Worm (Caenorhabditis elegans): ENCODE measurements around the gene cdr-6.

The cdr-6 gene

ce11 chrV:12397545-12397944 is 16.0 kb downstream of the cdr-6 start, which contains the start of gene K01D12.5:
Gene K01D12.5 (plus strand): TSS chrV:12397845.
- TF ChIP-seq elt-4 (tag; optimal IDR thresholded peaks at IDR 0.05) (no peak), ceh-19 (GFP tag; optimal IDR thresholded peaks at IDR 0.05) (no peak), nhr-232 (tag; optimal IDR thresholded peaks at IDR 0.05) (no peak), ceh-9 (tag; optimal IDR thresholded peaks at IDR 0.05) (no peak), pat-9 (tag; optimal IDR thresholded peaks at IDR 0.05) (no peak)

ce11 chrV:12395699-12396098 is 17.8 kb downstream of the cdr-6 start, which contains the start of gene twk-14:
Gene twk-14 (minus strand): TSS chrV:12395706.
- TF ChIP-seq ceh-18 (tag; optimal IDR thresholded peaks at IDR 0.05), result no peak
- no peak for TF ChIP-seq elt-2 (tag; optimal IDR thresholded peaks at IDR 0.05)
- TF ChIP-seq nfya-1 (tag; optimal IDR thresholded peaks at IDR 0.05), result no peak
- TF ChIP-seq ceh-45 (GFP tag; IDR thresholded peaks at IDR 0.05), result no peak
- TF ChIP-seq odd-2 (tag; optimal IDR thresholded peaks at IDR 0.05), result no peak
- no peak for TF ChIP-seq ceh-2 (tag; optimal IDR thresholded peaks at IDR 0.05)
- TF ChIP-seq eyg-1 (tag; optimal IDR thresholded peaks at IDR 0.05), result no peak
- no peak for TF ChIP-seq rnt-1 (tag; optimal IDR thresholded peaks at IDR 0.05)
- TF ChIP-seq mec-3 (tag; optimal IDR thresholded peaks at IDR 0.05; ENCODE audit: borderline replicate concordance), result no peak
- TF ChIP-seq sox-4 (tag; optimal IDR thresholded peaks at IDR 0.05), result no peak
- no peak for TF ChIP-seq pha-4 (tag; optimal IDR thresholded peaks at IDR 0.05)
- no peak for TF ChIP-seq K09A11.1 (tag; optimal IDR thresholded peaks at IDR 0.05; ENCODE audit: insufficient read depth)
- no peak for TF ChIP-seq hlh-13 (GFP tag; optimal IDR thresholded peaks at IDR 0.05)
- no peak for TF ChIP-seq lin-11 (tag; optimal IDR thresholded peaks at IDR 0.05)
- no peak for TF ChIP-seq Y22D7AL.16 (tag; optimal IDR thresholded peaks at IDR 0.05)
- no peak for TF ChIP-seq pros-1 (tag; optimal IDR thresholded peaks at IDR 0.05)
- no peak for TF ChIP-seq nhr-11 (tag; optimal IDR thresholded peaks at IDR 0.05)
- no peak for TF ChIP-seq lim-6 (tag; optimal IDR thresholded peaks at IDR 0.05)

ce11 chrV:12386154-12386553 is 27.3 kb downstream of the cdr-6 start, which contains the start of gene K01D12.15:
Gene K01D12.15 (plus strand): TSS chrV:12386454.
- no peak for TF ChIP-seq sdc-2 (tag; optimal IDR thresholded peaks at IDR 0.05)
- TF ChIP-seq elt-2 (tag; optimal IDR thresholded peaks at IDR 0.05), result no peak
- no peak for TF ChIP-seq ama-1 (optimal IDR thresholded peaks at IDR 0.05)
- TF ChIP-seq nhr-11 (tag; optimal IDR thresholded peaks at IDR 0.05), result no peak
- TF ChIP-seq ceh-30 (tag; optimal IDR thresholded peaks at IDR 0.05), result no peak
- no peak for TF ChIP-seq K02D7.2 (tag; optimal IDR thresholded peaks at IDR 0.05)
- TF ChIP-seq dve-1 (tag; optimal IDR thresholded peaks at IDR 0.05), result no peak
- no peak for TF ChIP-seq nhr-232 (tag; optimal IDR thresholded peaks at IDR 0.05)
- no peak for TF ChIP-seq unc-42 (tag; optimal IDR thresholded peaks at IDR 0.05)
- no peak for TF ChIP-seq hlh-13 (GFP tag; optimal IDR thresholded peaks at IDR 0.05)
- no peak for TF ChIP-seq npax-4 (tag; optimal IDR thresholded peaks at IDR 0.05)
- no peak for TF ChIP-seq sox-2 (GFP tag; IDR thresholded peaks at IDR 0.05)
- no peak for TF ChIP-seq ceh-24 (tag; optimal IDR thresholded peaks at IDR 0.05)
- no peak for TF ChIP-seq fax-1 (tag; optimal IDR thresholded peaks at IDR 0.05)
- no peak for TF ChIP-seq ttx-3 (tag; optimal IDR thresholded peaks at IDR 0.05)

- TF ChIP-seq madf-2 (tag; optimal IDR thresholded peaks at IDR 0.05) (no peak), ceh-14 (tag; optimal IDR thresholded peaks at IDR 0.05) (no peak), unc-42 (tag; optimal IDR thresholded peaks at IDR 0.05) (no peak), sox-2 (GFP tag; IDR thresholded peaks at IDR 0.05) (no peak), eyg-1 (tag; optimal IDR thresholded peaks at IDR 0.05) (no peak), ceh-2 (tag; optimal IDR thresholded peaks at IDR 0.05) (no peak), hlh-8 (tag; optimal IDR thresholded peaks at IDR 0.05) (no peak), sox-4 (tag; optimal IDR thresholded peaks at IDR 0.05) (no peak), pros-1 (tag; optimal IDR thresholded peaks at IDR 0.05) (no peak), dmd-4 (tag; optimal IDR thresholded peaks at IDR 0.05; ENCODE audit: borderline replicate concordance) (no peak), lin-11 (tag; optimal IDR thresholded peaks at IDR 0.05) (no peak), K09A11.1 (tag; optimal IDR thresholded peaks at IDR 0.05; ENCODE audit: insufficient read depth) (no peak), syd-9 (tag; optimal IDR thresholded peaks at IDR 0.05) (no peak), elt-4 (tag; optimal IDR thresholded peaks at IDR 0.05) (no peak)
Observed at ce11 chrV:12377256-12377655, 36.2 kb downstream of the cdr-6 start, which contains the start of gene K01D12.1. Gene K01D12.1 (plus strand): TSS chrV:12377556.
